Worm (Caenorhabditis elegans): Measurements from ENCODE around the gene cdc-37.

ce11 chrII:608757-609156 is 28.4 kb upstream of the cdc-37 start, which contains the start of gene W04H10.1:
- TF ChIP-seq lin-13 (tag; optimal IDR thresholded peaks at IDR 0.05), result no peak
- TF ChIP-seq sptf-1 (tag; optimal IDR thresholded peaks at IDR 0.05), result no peak
- TF ChIP-seq elt-3 (tag; optimal IDR thresholded peaks at IDR 0.05), result no peak
- no peak for TF ChIP-seq unc-62 (GFP tag; optimal IDR thresholded peaks at IDR 0.05)
- TF ChIP-seq mab-5 (tag; optimal IDR thresholded peaks at IDR 0.05), result no peak
- no peak for TF ChIP-seq snpc-4 (tag; optimal IDR thresholded peaks at IDR 0.05)
- TF ChIP-seq lsy-2 (tag; optimal IDR thresholded peaks at IDR 0.05), result no peak
- TF ChIP-seq lin-32 (GFP tag; optimal IDR thresholded peaks at IDR 0.05), result no peak
- no peak for TF ChIP-seq elt-1 (tag; optimal IDR thresholded peaks at IDR 0.05; ENCODE audit: borderline replicate concordance, insufficient read depth)
- no peak for TF ChIP-seq ham-2 (GFP tag; optimal IDR thresholded peaks at IDR 0.05)
- no peak for TF ChIP-seq bed-3 (GFP tag; optimal IDR thresholded peaks at IDR 0.05)
- no peak for TF ChIP-seq ceh-83 (GFP tag; optimal IDR thresholded peaks at IDR 0.05)
- no peak for TF ChIP-seq mep-1 (tag; optimal IDR thresholded peaks at IDR 0.05)
- no peak for TF ChIP-seq nhr-237 (tag; optimal IDR thresholded peaks at IDR 0.05)
